Worm (Caenorhabditis elegans) whole organism, L2 larva: ENCODE results near the gene R04E5.8.

ENCODE experiments used
- C34F6.9 ChIP-seq: fragments of 150-350 bp; optimal IDR thresholded peaks from 2 replicates; lab custom pipeline; 2014; ENCODE audit warnings: missing biosample characterization, missing genetic modification characterization
- F13H6.1 ChIP-seq: sonication (generic microtip); optimal IDR thresholded peaks from 2 replicates; lab custom pipeline; 2016; ENCODE audit warnings: missing genetic modification characterization, missing compliant biosample characterization
- blmp-1 ChIP-seq: sonication (generic microtip); optimal IDR thresholded peaks from 2 replicates; lab custom pipeline; 2017; ENCODE audit warnings: missing genetic modification characterization, mild to moderate bottlenecking, missing compliant biosample characterization, antibody characterized with exemption, moderate library complexity; ENCODE audit not compliant: insufficient read depth
- crh-2 ChIP-seq: sonication (generic microtip); optimal IDR thresholded peaks from 2 replicates; lab custom pipeline; 2017; ENCODE audit warnings: missing biosample characterization, missing genetic modification characterization
- egl-27 ChIP-seq: sonication (generic microtip); optimal IDR thresholded peaks from 3 replicates; lab custom pipeline; 2017; ENCODE audit warnings: missing biosample characterization, missing genetic modification reagents, missing genetic modification characterization
- elt-1 ChIP-seq: fragments of 150-350 bp; optimal IDR thresholded peaks from 2 replicates; lab custom pipeline; 2014; ENCODE audit warnings: missing biosample characterization, missing genetic modification characterization
- lsy-2 ChIP-seq, 2 experiments: fragments of 150-350 bp in 1 of 2; sonication (generic microtip) in 1 of 2; optimal IDR thresholded peaks; 2 replicates each; lab custom pipeline; 2014 to 2017; ENCODE audit warnings: missing biosample characterization in 2 of 2, missing genetic modification characterization in 2 of 2
- mbf-1 ChIP-seq: sonication (generic microtip); optimal IDR thresholded peaks from 2 replicates; lab custom pipeline; 2017; ENCODE audit warnings: missing biosample characterization, missing genetic modification characterization
- mdl-1 ChIP-seq, 2 experiments: fragments of 150-350 bp in 1 of 2; sonication (generic microtip) in 1 of 2; optimal IDR thresholded peaks; 2 replicates each; lab custom pipeline; 2017; ENCODE audit warnings: missing biosample characterization in 2 of 2, missing genetic modification characterization in 2 of 2
- nhr-11 ChIP-seq: fragments of 150-350 bp; optimal IDR thresholded peaks from 2 replicates; lab custom pipeline; 2014; ENCODE audit warnings: missing biosample characterization, missing genetic modification characterization
- nhr-12 ChIP-seq: fragments of 150-350 bp; optimal IDR thresholded peaks from 2 replicates; lab custom pipeline; 2014; ENCODE audit warnings: missing biosample characterization, missing genetic modification characterization
- nhr-129 ChIP-seq: fragments of 150-350 bp; optimal IDR thresholded peaks from 2 replicates; lab custom pipeline; 2014; ENCODE audit warnings: missing biosample characterization, missing genetic modification characterization
- nhr-21 ChIP-seq: fragments of 150-350 bp; optimal IDR thresholded peaks from 2 replicates; lab custom pipeline; 2014; ENCODE audit warnings: missing biosample characterization, missing genetic modification characterization
- nhr-23 ChIP-seq: fragments of 150-350 bp; optimal IDR thresholded peaks from 2 replicates; lab custom pipeline; 2014; ENCODE audit warnings: missing biosample characterization, missing genetic modification reagents, missing genetic modification characterization
- nhr-6 ChIP-seq: fragments of 150-350 bp; optimal IDR thresholded peaks from 2 replicates; lab custom pipeline; 2014; ENCODE audit warnings: missing biosample characterization, missing genetic modification characterization
- nhr-77 ChIP-seq: fragments of 150-350 bp; optimal IDR thresholded peaks from 2 replicates; lab custom pipeline; 2014; ENCODE audit warnings: missing biosample characterization, missing genetic modification characterization
- sem-4 ChIP-seq: fragments of 150-350 bp; optimal IDR thresholded peaks from 2 replicates; lab custom pipeline; 2014; ENCODE audit warnings: missing biosample characterization, missing genetic modification reagents, missing genetic modification characterization
- skn-1 ChIP-seq: sonication (generic microtip); optimal IDR thresholded peaks from 2 replicates; lab custom pipeline; 2017; ENCODE audit warnings: missing biosample characterization, missing genetic modification characterization
- sma-3 ChIP-seq: sonication (generic microtip); optimal IDR thresholded peaks from 2 replicates; lab custom pipeline; 2016; ENCODE audit warnings: missing genetic modification reagents, missing genetic modification characterization, missing compliant biosample characterization
- sma-9 ChIP-seq, 2 experiments: fragments of 150-350 bp in 1 of 2; sonication (generic microtip) in 1 of 2; optimal IDR thresholded peaks; 2 replicates each; lab custom pipeline; 2014 to 2016; ENCODE audit warnings: missing genetic modification characterization in 2 of 2, mild to moderate bottlenecking in 1 of 2, missing biosample characterization in 1 of 2, missing compliant biosample characterization in 1 of 2, missing genetic modification reagents in 1 of 2, moderate library complexity in 1 of 2
- snpc-4 ChIP-seq: fragments of 150-350 bp; optimal IDR thresholded peaks from 2 replicates; lab custom pipeline; 2014; ENCODE audit warnings: missing biosample characterization, missing genetic modification characterization
- unc-39 ChIP-seq: fragments of 150-350 bp; optimal IDR thresholded peaks from 2 replicates; lab custom pipeline; 2014; ENCODE audit warnings: missing biosample characterization, missing genetic modification characterization
- ztf-1 ChIP-seq: fragments of 200-800 bp; sonication (Bioruptor generic); conservative IDR thresholded peaks from 2 replicates; pipeline ENCODE4 v1.3.6; 2022; ENCODE audit warnings: missing genetic modification characterization, missing compliant biosample characterization
- ztf-11 ChIP-seq: sonication (generic microtip); optimal IDR thresholded peaks from 2 replicates; lab custom pipeline; 2017; ENCODE audit warnings: missing biosample characterization, missing genetic modification characterization
- ztf-4 ChIP-seq: fragments of 150-350 bp; optimal IDR thresholded peaks from 2 replicates; lab custom pipeline; 2014; ENCODE audit warnings: missing biosample characterization, missing genetic modification characterization

Gene R04E5.8

ce11 chrX:8755987-8756386, 49.9 kb downstream of the R04E5.8 start:
- TF ChIP-seq sem-4 (tag; lab: Kevin White, UChicago) (no peak), elt-1 (no peak), C34F6.9 (no peak), skn-1 (tag; lab: Kevin White, UChicago) (no peak), ztf-11 (no peak), nhr-77 (tag; lab: Kevin White, UChicago) (no peak), nhr-21 (tag; lab: Kevin White, UChicago) (no peak), nhr-23 (tag; lab: Kevin White, UChicago) (no peak), sma-9 (GFP tag; optimal IDR thresholded peaks at IDR 0.05; lab: Kevin White, UChicago) (peak; percentile 51), sma-9 (tag; optimal IDR thresholded peaks at IDR 0.05; lab: Kevin White, UChicago) (no peak), nhr-12 (no peak), nhr-6 (tag; lab: Kevin White, UChicago) (no peak), ztf-4 (tag; lab: Kevin White, UChicago) (no peak), snpc-4 (tag; lab: Kevin White, UChicago) (no peak), crh-2 (tag; lab: Kevin White, UChicago) (peak; percentile 5), lsy-2 (tag; optimal IDR thresholded peaks at IDR 0.05; lab: Kevin White, UChicago) (no peak), nhr-11 (tag; lab: Kevin White, UChicago) (no peak), F13H6.1 (no peak)

ce11 chrX:8754285-8754795, 51.6 kb downstream of the R04E5.8 start:
- TF ChIP-seq ztf-1 (GFP tag; lab: Robert Waterston, UW) (no peak), nhr-21 (tag; lab: Kevin White, UChicago) (peak; percentile 45)

ce11 chrX:8752546-8752945, 53.4 kb downstream of the R04E5.8 start:
- peak; percentile 36 to 60 for TF ChIP-seq mdl-1 (tag; optimal IDR thresholded peaks at IDR 0.05; lab: Kevin White, UChicago)
- TF ChIP-seq mbf-1 = no peak
- TF ChIP-seq crh-2 (tag; lab: Kevin White, UChicago) = peak; percentile 33
- TF ChIP-seq blmp-1 (tag; lab: Kevin White, UChicago) = peak; percentile 52
- peak; percentile 10 for TF ChIP-seq egl-27 (tag; lab: Kevin White, UChicago)
- no peak for TF ChIP-seq unc-39 (tag; lab: Kevin White, UChicago)
- TF ChIP-seq sma-3 (GFP tag; lab: Kevin White, UChicago) = peak; percentile 42
- TF ChIP-seq sma-9 (GFP tag; optimal IDR thresholded peaks at IDR 0.05; lab: Kevin White, UChicago) = peak; percentile 97
- TF ChIP-seq sma-9 (tag; optimal IDR thresholded peaks at IDR 0.05; lab: Kevin White, UChicago) = no peak
- TF ChIP-seq nhr-21 (tag; lab: Kevin White, UChicago) = peak; percentile 63
- TF ChIP-seq nhr-129 (tag; lab: Kevin White, UChicago) = peak; percentile 19
